Worm (Caenorhabditis elegans) whole organism, L3 larva: ENCODE data around the gene thoc-5.

Experiments used
- ZK546.5 ChIP-seq: sonication (generic microtip); optimal IDR thresholded peaks from 2 replicates; lab custom pipeline; 2017; ENCODE audit warnings: missing biosample characterization, missing genetic modification characterization
- aly-2 ChIP-seq: fragments of 150-350 bp; optimal IDR thresholded peaks from 2 replicates; lab custom pipeline; 2014; ENCODE audit warnings: missing biosample characterization, missing genetic modification characterization
- ama-1 ChIP-seq: fragments of 150-350 bp; optimal IDR thresholded peaks from 2 replicates; lab custom pipeline; 2018
- ceh-16 ChIP-seq: sonication (generic microtip); optimal IDR thresholded peaks from 2 replicates; lab custom pipeline; 2017; ENCODE audit warnings: missing biosample characterization, missing genetic modification characterization
- ceh-82 ChIP-seq: fragments of 150-350 bp; optimal IDR thresholded peaks from 2 replicates; lab custom pipeline; 2014; ENCODE audit warnings: missing biosample characterization, missing genetic modification characterization
- ceh-9 ChIP-seq: sonication (generic microtip); optimal IDR thresholded peaks from 2 replicates; lab custom pipeline; 2018; ENCODE audit warnings: missing biosample characterization, missing genetic modification characterization
- egl-5 ChIP-seq: fragments of 150-350 bp; optimal IDR thresholded peaks from 2 replicates; lab custom pipeline; 2017; ENCODE audit warnings: missing biosample characterization, missing genetic modification reagents, missing genetic modification characterization, inconsistent platforms
- elt-1 ChIP-seq: fragments of 150-350 bp; optimal IDR thresholded peaks from 2 replicates; lab custom pipeline; 2014; ENCODE audit warnings: missing biosample characterization, missing genetic modification characterization
- eor-1 ChIP-seq, 2 experiments: fragments of 150-350 bp; optimal IDR thresholded peaks; 2 replicates each; lab custom pipeline; 2014 to 2018; ENCODE audit warnings: missing biosample characterization in 2 of 2, missing genetic modification characterization in 2 of 2
- fkh-10 ChIP-seq: sonication (generic microtip); optimal IDR thresholded peaks from 2 replicates; lab custom pipeline; 2017; ENCODE audit warnings: missing biosample characterization, missing genetic modification reagents, missing genetic modification characterization
- fkh-2 ChIP-seq: fragments of 150-350 bp; optimal IDR thresholded peaks from 2 replicates; lab custom pipeline; 2014; ENCODE audit warnings: missing biosample characterization, missing genetic modification reagents, missing genetic modification characterization
- fos-1 ChIP-seq: fragments of 150-350 bp; optimal IDR thresholded peaks from 2 replicates; lab custom pipeline; 2014; ENCODE audit warnings: missing biosample characterization, missing genetic modification characterization
- hmg-11 ChIP-seq: sonication (generic microtip); optimal IDR thresholded peaks from 2 replicates; lab custom pipeline; 2016; ENCODE audit warnings: missing genetic modification characterization, missing compliant biosample characterization
- lin-15B ChIP-seq: fragments of 150-350 bp; optimal IDR thresholded peaks from 2 replicates; lab custom pipeline; 2014; ENCODE audit warnings: missing biosample characterization, missing genetic modification characterization
- lin-39 ChIP-seq: fragments of 150-350 bp; optimal IDR thresholded peaks from 2 replicates; lab custom pipeline; 2018; ENCODE audit warnings: missing biosample characterization, missing genetic modification reagents, missing genetic modification characterization
- lsy-12 ChIP-seq: sonication (generic microtip); optimal IDR thresholded peaks from 2 replicates; lab custom pipeline; 2016; ENCODE audit warnings: mild to moderate bottlenecking, missing genetic modification characterization, missing compliant biosample characterization
- nfya-1 ChIP-seq: sonication (generic microtip); optimal IDR thresholded peaks from 2 replicates; lab custom pipeline; 2017; ENCODE audit warnings: missing genetic modification characterization, mild to moderate bottlenecking, missing compliant biosample characterization, antibody characterized with exemption, moderate library complexity; ENCODE audit not compliant: insufficient read depth
- nhr-11 ChIP-seq: fragments of 150-350 bp; optimal IDR thresholded peaks from 2 replicates; lab custom pipeline; 2014; ENCODE audit warnings: missing biosample characterization, missing genetic modification characterization
- nhr-12 ChIP-seq: fragments of 150-350 bp; optimal IDR thresholded peaks from 2 replicates; lab custom pipeline; 2014; ENCODE audit warnings: missing biosample characterization, missing genetic modification characterization
- nhr-23 ChIP-seq: fragments of 150-350 bp; optimal IDR thresholded peaks from 2 replicates; lab custom pipeline; 2014; ENCODE audit warnings: missing biosample characterization, missing genetic modification reagents, missing genetic modification characterization
- nhr-237 ChIP-seq: fragments of 150-350 bp; optimal IDR thresholded peaks from 2 replicates; lab custom pipeline; 2014; ENCODE audit warnings: missing biosample characterization, missing genetic modification characterization
- nhr-25 ChIP-seq: sonication (generic microtip); optimal IDR thresholded peaks from 2 replicates; lab custom pipeline; 2017; ENCODE audit warnings: missing biosample characterization, missing genetic modification characterization
- nhr-28 ChIP-seq: fragments of 150-350 bp; optimal IDR thresholded peaks from 2 replicates; lab custom pipeline; 2014; ENCODE audit warnings: missing biosample characterization, missing genetic modification characterization
- nhr-67 ChIP-seq: fragments of 150-350 bp; optimal IDR thresholded peaks from 2 replicates; lab custom pipeline; 2014; ENCODE audit warnings: missing biosample characterization, missing genetic modification characterization
- nhr-76 ChIP-seq: fragments of 150-350 bp; sonication (generic microtip); optimal IDR thresholded peaks from 5 replicates; lab custom pipeline; 2014; ENCODE audit warnings: missing biosample characterization, missing genetic modification characterization
- nhr-77 ChIP-seq: fragments of 150-350 bp; optimal IDR thresholded peaks from 2 replicates; lab custom pipeline; 2014; ENCODE audit warnings: missing biosample characterization, missing genetic modification characterization
- pha-4 ChIP-seq: fragments of 150-350 bp; optimal IDR thresholded peaks from 2 replicates; lab custom pipeline; 2014; ENCODE audit warnings: missing biosample characterization, missing genetic modification reagents, missing genetic modification characterization
- pqm-1 ChIP-seq: fragments of 150-350 bp; optimal IDR thresholded peaks from 2 replicates; lab custom pipeline; 2017; ENCODE audit warnings: missing biosample characterization, missing genetic modification characterization, inconsistent platforms
- skn-1 ChIP-seq: fragments of 150-350 bp; optimal IDR thresholded peaks from 2 replicates; lab custom pipeline; 2014; ENCODE audit warnings: missing biosample characterization, missing genetic modification characterization
- snpc-4 ChIP-seq: fragments of 150-350 bp; optimal IDR thresholded peaks from 2 replicates; lab custom pipeline; 2014; ENCODE audit warnings: missing biosample characterization, missing genetic modification characterization
- tbx-2 ChIP-seq: sonication (generic microtip); optimal IDR thresholded peaks from 2 replicates; lab custom pipeline; 2016; ENCODE audit warnings: mild to moderate bottlenecking, missing genetic modification characterization, missing compliant biosample characterization
- unc-39 ChIP-seq: sonication (generic microtip); optimal IDR thresholded peaks from 4 replicates; lab custom pipeline; 2017; ENCODE audit warnings: missing biosample characterization, missing genetic modification characterization
- unc-62 ChIP-seq: fragments of 150-350 bp; sonication (generic microtip); optimal IDR thresholded peaks from 4 replicates; lab custom pipeline; 2014; ENCODE audit warnings: missing biosample characterization, missing genetic modification reagents, missing genetic modification characterization
- zag-1 ChIP-seq: fragments of 150-350 bp; optimal IDR thresholded peaks from 2 replicates; lab custom pipeline; 2014; ENCODE audit warnings: missing biosample characterization, missing genetic modification characterization
- ztf-11 ChIP-seq: fragments of 150-350 bp; optimal IDR thresholded peaks from 2 replicates; lab custom pipeline; 2014; ENCODE audit warnings: missing biosample characterization, missing genetic modification characterization
- ztf-4 ChIP-seq: fragments of 150-350 bp; optimal IDR thresholded peaks from 2 replicates; lab custom pipeline; 2014; ENCODE audit warnings: missing biosample characterization, missing genetic modification characterization

Gene thoc-5

ce11 chrIII:5346017-5346416 is 3.2 kb downstream of the thoc-5 start, which contains the start of gene glrx-21:
Gene glrx-21, minus strand, starts transcription at chrIII:5346117.
- no peak for TF ChIP-seq nhr-12 (tag; lab: Kevin White, UChicago)

- TF ChIP-seq snpc-4 (tag; lab: Kevin White, UChicago) (no peak), fos-1 (no peak), ZK546.5 (no peak), aly-2 (tag; lab: Kevin White, UChicago) (no peak), lin-39 (no peak), nfya-1 (tag; lab: Kevin White, UChicago) (no peak), egl-5 (tag; lab: Kevin White, UChicago) (no peak), skn-1 (no peak), nhr-76 (no peak), nhr-12 (tag; lab: Kevin White, UChicago) (no peak), nhr-23 (no peak), ztf-11 (tag; lab: Kevin White, UChicago) (no peak)
Measured at ce11 chrIII:5344561-5344960, 4.6 kb downstream of the thoc-5 start.

- TF ChIP-seq fkh-10, result no peak
Measured at ce11 chrIII:5343555-5343954, 5.6 kb downstream of the thoc-5 start.

ce11 chrIII:5341382-5341781 is 7.8 kb downstream of the thoc-5 start, which contains the start of gene ZK121.2:
Gene ZK121.2, plus strand, starts transcription at chrIII:5341682.
- TF ChIP-seq nfya-1 (tag; lab: Kevin White, UChicago) (no peak), unc-39 (tag; lab: Kevin White, UChicago) (no peak), egl-5 (tag; lab: Kevin White, UChicago) (no peak), ztf-4 (tag; lab: Kevin White, UChicago) (no peak), ztf-11 (tag; lab: Kevin White, UChicago) (no peak), nhr-237 (tag; lab: Kevin White, UChicago) (no peak), fkh-2 (tag; lab: Kevin White, UChicago) (no peak), snpc-4 (tag; lab: Kevin White, UChicago) (no peak), lin-15B (tag; lab: Kevin White, UChicago) (no peak), nhr-67 (tag; lab: Kevin White, UChicago) (no peak)

- TF ChIP-seq elt-1 (tag; lab: Kevin White, UChicago) (no peak), fos-1 (no peak), nhr-12 (tag; lab: Kevin White, UChicago) (no peak), nhr-28 (tag; lab: Kevin White, UChicago) (no peak), zag-1 (tag; lab: Kevin White, UChicago) (no peak), ama-1 (lab: Kevin White, UChicago) (no peak), pqm-1 (tag; lab: Kevin White, UChicago) (no peak), snpc-4 (tag; lab: Kevin White, UChicago) (no peak), nhr-11 (tag; lab: Kevin White, UChicago) (no peak), tbx-2 (tag; lab: Kevin White, UChicago) (no peak), unc-62 (no peak), lsy-12 (tag; lab: Kevin White, UChicago) (no peak), fkh-2 (tag; lab: Kevin White, UChicago) (no peak), nfya-1 (tag; lab: Kevin White, UChicago) (no peak), egl-5 (tag; lab: Kevin White, UChicago) (no peak), eor-1 (tag; optimal IDR thresholded peaks at IDR 0.05; lab: Kevin White, UChicago) (no peak), ceh-82 (no peak), ceh-9 (tag; lab: Kevin White, UChicago) (no peak)
Measured at ce11 chrIII:5340530-5340929, 8.7 kb downstream of the thoc-5 start.

- TF ChIP-seq lsy-12 (tag; lab: Kevin White, UChicago) (no peak), aly-2 (tag; lab: Kevin White, UChicago) (no peak), nhr-77 (tag; lab: Kevin White, UChicago) (no peak), elt-1 (tag; lab: Kevin White, UChicago) (no peak), nhr-237 (tag; lab: Kevin White, UChicago) (no peak), hmg-11 (no peak), pha-4 (tag; lab: Kevin White, UChicago) (no peak), fkh-10 (no peak), ceh-16 (tag; lab: Kevin White, UChicago) (no peak), pqm-1 (tag; lab: Kevin White, UChicago) (no peak), zag-1 (tag; lab: Kevin White, UChicago) (no peak), lin-39 (no peak), fkh-2 (tag; lab: Kevin White, UChicago) (no peak), fos-1 (no peak), ZK546.5 (no peak), nhr-25 (tag; lab: Kevin White, UChicago) (no peak), nhr-11 (tag; lab: Kevin White, UChicago) (no peak)
Measured at ce11 chrIII:5338787-5339186, 10.4 kb downstream of the thoc-5 start.
